Fruit fly (Drosophila melanogaster) whole organism, embryonic: ENCODE data around the gene CG32812.

Experiments used
- Atf-2 ChIP-seq: fragments of 200-800 bp; sonication (Bioruptor generic); optimal IDR thresholded peaks from 2 replicates; lab custom pipeline; 2016; ENCODE audit warnings: missing biosample characterization, missing genetic modification characterization
- Blimp-1 ChIP-seq: fragments of 200-800 bp; sonication (Bioruptor generic); optimal IDR thresholded peaks from 3 replicates; lab custom pipeline; 2018; ENCODE audit warnings: missing biosample characterization, missing genetic modification characterization, mild to moderate bottlenecking, moderate library complexity, missing genetic modification reagents
- CG10209 ChIP-seq: fragments of 200-800 bp; sonication (Bioruptor generic); optimal IDR thresholded peaks from 3 replicates; lab custom pipeline; 2017; ENCODE audit warnings: missing biosample characterization, mild to moderate bottlenecking, missing genetic modification characterization, missing genetic modification reagents
- CG14667 ChIP-seq: fragments of 200-800 bp; sonication (Bioruptor generic); IDR thresholded peaks from 2 replicates; pipeline ENCODE4 v1.3.6; 2022; ENCODE audit warnings: missing biosample characterization, missing genetic modification characterization
- CG15269 ChIP-seq: fragments of 200-800 bp; sonication (Bioruptor generic); optimal IDR thresholded peaks from 2 replicates; lab custom pipeline; 2018; ENCODE audit warnings: missing biosample characterization, mild to moderate bottlenecking, missing genetic modification characterization, moderate library complexity
- CG1832 ChIP-seq: fragments of 200-800 bp; sonication (Bioruptor generic); optimal IDR thresholded peaks from 2 replicates; lab custom pipeline; 2017; ENCODE audit warnings: missing biosample characterization, mild to moderate bottlenecking, missing genetic modification characterization, inconsistent platforms
- CG32772 ChIP-seq: fragments of 200-800 bp; sonication (Bioruptor generic); IDR thresholded peaks from 2 replicates; pipeline ENCODE4 v1.3.6; 2022; ENCODE audit warnings: missing biosample characterization, missing genetic modification characterization
- CG3407 ChIP-seq: fragments of 200-800 bp; sonication (Bioruptor generic); optimal IDR thresholded peaks from 2 replicates; lab custom pipeline; 2018; ENCODE audit warnings: missing biosample characterization, mild to moderate bottlenecking, missing genetic modification characterization
- CG34422 ChIP-seq: fragments of 200-800 bp; sonication (Bioruptor generic); IDR thresholded peaks from 3 replicates; pipeline ENCODE4 v1.3.6; 2022; ENCODE audit warnings: missing biosample characterization, missing genetic modification characterization
- CG8089 ChIP-seq: fragments of 200-800 bp; sonication (Bioruptor generic); optimal IDR thresholded peaks from 3 replicates; lab custom pipeline; 2016; ENCODE audit warnings: missing biosample characterization, missing genetic modification characterization
- Deaf1 ChIP-seq: fragments of 200-800 bp; optimal IDR thresholded peaks from 3 replicates; lab custom pipeline; 2019; ENCODE audit warnings: missing biosample characterization, mild to moderate bottlenecking, missing genetic modification characterization, moderate library complexity
- Doc3 ChIP-seq: fragments of 200-800 bp; sonication (Bioruptor generic); IDR thresholded peaks from 3 replicates; pipeline ENCODE4 v1.3.6; 2022; ENCODE audit warnings: missing biosample characterization, missing genetic modification characterization; ENCODE audit not compliant: partially characterized antibody
- HLHmδ ChIP-seq: fragments of 200-800 bp; sonication (Bioruptor generic); optimal IDR thresholded peaks from 2 replicates; lab custom pipeline; 2018; ENCODE audit warnings: missing biosample characterization, mild to moderate bottlenecking, missing genetic modification characterization, moderate library complexity
- Hey ChIP-seq: fragments of 200-800 bp; sonication (Bioruptor generic); optimal IDR thresholded peaks from 3 replicates; lab custom pipeline; 2018; ENCODE audit warnings: missing biosample characterization, mild to moderate bottlenecking, missing genetic modification characterization
- Meics ChIP-seq: fragments of 200-800 bp; sonication (Bioruptor generic); optimal IDR thresholded peaks from 2 replicates; lab custom pipeline; 2017; ENCODE audit warnings: missing biosample characterization, mild to moderate bottlenecking, missing genetic modification characterization
- Nf-YA ChIP-seq: fragments of 200-800 bp; sonication (Bioruptor generic); IDR thresholded peaks from 2 replicates; pipeline ENCODE4 v1.3.6; 2022; ENCODE audit warnings: missing biosample characterization, missing genetic modification characterization
- Nf-YB ChIP-seq: fragments of 200-800 bp; sonication (Bioruptor generic); optimal IDR thresholded peaks from 3 replicates; lab custom pipeline; 2019; ENCODE audit warnings: missing biosample characterization, mild to moderate bottlenecking, missing genetic modification characterization, moderate library complexity
- Nf-YC ChIP-seq: fragments of 200-800 bp; optimal IDR thresholded peaks from 3 replicates; lab custom pipeline; 2019; ENCODE audit warnings: missing biosample characterization, mild to moderate bottlenecking, missing genetic modification characterization, moderate library complexity
- Pdp1 ChIP-seq, 2 experiments: fragments of 200-800 bp; sonication (Bioruptor generic); optimal IDR thresholded peaks; 3 replicates each; lab custom pipeline; 2016; ENCODE audit warnings: missing biosample characterization in 2 of 2, missing genetic modification characterization in 2 of 2, mild to moderate bottlenecking in 1 of 2, moderate library complexity in 1 of 2
- Ptx1 ChIP-seq: fragments of 200-800 bp; sonication (Bioruptor generic); IDR thresholded peaks from 2 replicates; pipeline ENCODE4 v1.3.6; 2022; ENCODE audit warnings: missing biosample characterization, missing genetic modification characterization
- Sox100B ChIP-seq: fragments of 200-800 bp; sonication (Bioruptor generic); optimal IDR thresholded peaks from 3 replicates; lab custom pipeline; 2018; ENCODE audit warnings: missing biosample characterization, mild to moderate bottlenecking, missing genetic modification characterization
- Trl ChIP-seq, 3 experiments: fragments of >200 bp in 2 of 3; fragments of 200-800 bp in 1 of 3; sonication (Bioruptor generic) in 1 of 3; optimal IDR thresholded peaks; 2 replicates in 1 of 3; 3 replicates in 2 of 3; lab custom pipeline; 2016 to 2017; ENCODE audit warnings: missing biosample characterization in 1 of 3, missing genetic modification characterization in 1 of 3
- ac ChIP-seq: fragments of 200-800 bp; sonication (Bioruptor generic); optimal IDR thresholded peaks from 3 replicates; lab custom pipeline; 2017; ENCODE audit warnings: missing biosample characterization, mild to moderate bottlenecking, missing genetic modification characterization
- chinmo ChIP-seq: fragments of 200-800 bp; sonication (Bioruptor generic); IDR thresholded peaks from 4 replicates; pipeline ENCODE4 v1.3.6; 2022; ENCODE audit warnings: missing biosample characterization, missing genetic modification characterization; ENCODE audit not compliant: partially characterized antibody
- chn ChIP-seq: fragments of 200-800 bp; sonication (Bioruptor generic); optimal IDR thresholded peaks from 2 replicates; lab custom pipeline; 2016; ENCODE audit warnings: missing biosample characterization, missing genetic modification characterization
- ci ChIP-seq: fragments of 200-800 bp; sonication (Bioruptor generic); IDR thresholded peaks from 3 replicates; pipeline ENCODE4 v1.3.6; 2022; ENCODE audit warnings: missing biosample characterization, missing genetic modification characterization
- fru ChIP-seq: fragments of >200 bp; optimal IDR thresholded peaks from 2 replicates; lab custom pipeline; 2017
- grn ChIP-seq: fragments of 200-800 bp; sonication (Bioruptor generic); optimal IDR thresholded peaks from 3 replicates; lab custom pipeline; 2017; ENCODE audit warnings: missing biosample characterization, missing genetic modification characterization
- klu ChIP-seq: fragments of 200-800 bp; sonication (Bioruptor generic); IDR thresholded peaks from 2 replicates; pipeline ENCODE4 v1.3.6; 2022; ENCODE audit warnings: missing biosample characterization, missing genetic modification characterization
- lbe ChIP-seq: fragments of 200-800 bp; sonication (Bioruptor generic); optimal IDR thresholded peaks from 2 replicates; lab custom pipeline; 2016; ENCODE audit warnings: missing biosample characterization, mild to moderate bottlenecking, missing genetic modification characterization
- lola ChIP-seq, 3 experiments: fragments of >200 bp in 2 of 3; fragments of 200-800 bp in 1 of 3; sonication (Bioruptor generic) in 1 of 3; optimal IDR thresholded peaks; 2 replicates each; lab custom pipeline; 2017 to 2019; ENCODE audit warnings: missing biosample characterization in 3 of 3, missing genetic modification characterization in 3 of 3, mild to moderate bottlenecking in 1 of 3, moderate library complexity in 1 of 3
- pfk ChIP-seq: fragments of 200-800 bp; sonication (Bioruptor generic); optimal IDR thresholded peaks from 2 replicates; lab custom pipeline; 2018; ENCODE audit warnings: missing biosample characterization, mild to moderate bottlenecking, missing genetic modification characterization, moderate library complexity
- sens ChIP-seq: fragments of 200-800 bp; sonication (Bioruptor generic); peaks from one replicate; lab custom pipeline; 2016; ENCODE audit warnings: missing biosample characterization, missing genetic modification characterization
- sqz ChIP-seq: fragments of 200-800 bp; sonication (Bioruptor generic); optimal IDR thresholded peaks from 3 replicates; lab custom pipeline; 2018; ENCODE audit warnings: missing biosample characterization, mild to moderate bottlenecking, missing genetic modification characterization
- trem ChIP-seq: fragments of 200-800 bp; optimal IDR thresholded peaks from 3 replicates; lab custom pipeline; 2019; ENCODE audit warnings: missing biosample characterization, mild to moderate bottlenecking, missing genetic modification characterization, moderate library complexity
- unc-4 ChIP-seq: fragments of 200-800 bp; sonication (Bioruptor generic); IDR thresholded peaks from 2 replicates; pipeline ENCODE4 v1.3.6; 2022; ENCODE audit warnings: missing biosample characterization, missing genetic modification characterization; ENCODE audit not compliant: partially characterized antibody
- vvl ChIP-seq: fragments of 200-800 bp; sonication (Bioruptor generic); IDR thresholded peaks from 2 replicates; pipeline ENCODE4 v1.3.6; 2022; ENCODE audit warnings: missing biosample characterization, missing genetic modification characterization

CG32812 gene

dm6 chrX:1275018-1275820, 11.9 kb upstream of the CG32812 start, which contains the start of gene Atf3 (continued):
- TF ChIP-seq Hey (tag; lab: Kevin White, UChicago) (peak; percentile 98), sqz (peak; percentile 96), klu (GFP tag; lab: Robert Waterston, UW) (peak; percentile 99), lola (GFP tag; optimal IDR thresholded peaks at IDR 0.05; lab: Kevin White, UChicago) (peak in 1 of 3 experiments; percentile 94), Doc3 (GFP tag; lab: Robert Waterston, UW) (no peak)

dm6 chrX:1276047-1276756, 10.9 kb upstream of the CG32812 start:
- TF ChIP-seq Nf-YB (GFP tag; lab: Kevin White, UChicago) (peak; percentile 99), Nf-YC (tag; lab: Kevin White, UChicago) (peak; percentile 99), Pdp1 (GFP tag; optimal IDR thresholded peaks at IDR 0.05; lab: Kevin White, UChicago) (peak in 1 of 2 experiments; percentile 76), ac (GFP tag; lab: Kevin White, UChicago) (no peak), CG32772 (GFP tag; lab: Robert Waterston, UW) (no peak), fru (lab: Kevin White, UChicago) (no peak), Nf-YA (GFP tag; lab: Robert Waterston, UW) (peak; percentile 74; the same call in 1 of the 2 replicates), ci (GFP tag; lab: Robert Waterston, UW) (0 out of 3 replicates have a peak, but pooled peaks have one; percentile 15), unc-4 (GFP tag; lab: Robert Waterston, UW) (0 out of 2 replicates have a peak, but pooled peaks have one; percentile 23), chinmo (GFP tag; lab: Robert Waterston, UW) (peak; percentile 80; the same call in 3 of the 4 replicates), Atf-2 (GFP tag; lab: Kevin White, UChicago) (peak; percentile 100), Ptx1 (GFP tag; lab: Robert Waterston, UW) (no peak), HLHmδ (GFP tag; lab: Kevin White, UChicago) (peak; percentile 43), pfk (GFP tag; lab: Kevin White, UChicago) (peak; percentile 100), sens (GFP tag; lab: Kevin White, UChicago) (peak; percentile 11), Blimp-1 (GFP tag; lab: Kevin White, UChicago) (peak; percentile 82), chn (no peak), Deaf1 (peak; percentile 99), vvl (GFP tag; lab: Robert Waterston, UW) (0 out of 2 replicates have a peak, but pooled peaks have one; percentile 6), CG15269 (tag; lab: Kevin White, UChicago) (no peak), Trl (optimal IDR thresholded peaks at IDR 0.05; lab: Kevin White, UChicago) (peak; percentile 88 to 96), Trl (GFP tag; optimal IDR thresholded peaks at IDR 0.05; lab: Kevin White, UChicago) (no peak), CG10209 (GFP tag; lab: Kevin White, UChicago) (peak; percentile 88), CG8089 (GFP tag; lab: Kevin White, UChicago) (no peak), Meics (GFP tag; lab: Kevin White, UChicago) (no peak), CG14667 (GFP tag; lab: Robert Waterston, UW) (no peak), CG34422 (peak; percentile 11; the same call in 1 of the 3 replicates), trem (tag; lab: Kevin White, UChicago) (peak; percentile 7), lbe (GFP tag; lab: Kevin White, UChicago) (peak; percentile 23), Sox100B (GFP tag; lab: Kevin White, UChicago) (no peak), grn (GFP tag; lab: Kevin White, UChicago) (peak; percentile 27), CG1832 (peak; percentile 70), Doc3 (GFP tag; lab: Robert Waterston, UW) (0 out of 3 replicates have a peak, but pooled peaks have one; percentile 16), CG3407 (no peak)
